Worm (Caenorhabditis elegans): ENCODE data around the gene K05F6.10.

DNA sequence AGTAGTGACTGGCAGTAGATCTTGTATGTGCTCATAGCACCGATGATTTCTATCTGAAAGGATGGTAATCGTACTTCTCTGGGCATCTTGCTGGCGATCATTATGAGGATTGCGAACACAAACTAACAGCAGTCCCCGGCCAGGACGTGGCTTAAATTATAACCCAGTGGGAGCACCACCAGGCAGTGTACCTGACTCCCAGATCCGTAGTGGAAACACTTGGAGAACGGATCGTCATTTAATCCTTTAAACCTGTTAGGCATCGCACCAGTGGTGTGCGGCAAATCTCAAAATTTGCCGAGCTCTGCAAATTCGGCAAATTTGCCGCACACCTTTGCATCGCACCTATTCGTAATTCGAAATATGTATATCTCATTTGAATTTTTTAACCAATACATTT is 8.3 kb downstream of the K05F6.10 start, which contains the start of gene K05F6.8:
- no peak for TF ChIP-seq ref-1 (GFP tag; conservative IDR thresholded peaks at IDR 0.05)
- no peak for TF ChIP-seq klf-2 (GFP tag; conservative IDR thresholded peaks at IDR 0.05)
- TF ChIP-seq flt-1 (GFP tag; IDR thresholded peaks at IDR 0.05): no peak
- TF ChIP-seq tab-1 (GFP tag; IDR thresholded peaks at IDR 0.05): no peak
- no peak for TF ChIP-seq med-1 (GFP tag; optimal IDR thresholded peaks at IDR 0.05; ENCODE audit: insufficient read depth)
- no peak for TF ChIP-seq T22C8.4 (GFP tag; IDR thresholded peaks at IDR 0.05)
- TF ChIP-seq cog-1 (tag; optimal IDR thresholded peaks at IDR 0.05): no peak
